Fruit fly (Drosophila melanogaster) whole organism, pupa: ENCODE data around the gene Mbs.

Source experiments
- CG10348 ChIP-seq: fragments of 200-800 bp; sonication (Bioruptor generic); IDR thresholded peaks from 2 replicates; pipeline ENCODE4 v1.3.6; 2022; ENCODE audit warnings: missing biosample characterization, missing genetic modification characterization
- CG12605 ChIP-seq: fragments of 200-800 bp; sonication (Bioruptor generic); IDR thresholded peaks from 2 replicates; pipeline ENCODE4 v1.3.6; 2022; ENCODE audit warnings: missing biosample characterization, missing genetic modification characterization
- CG13204 ChIP-seq: fragments of 200-800 bp; sonication (Bioruptor generic); optimal IDR thresholded peaks from 2 replicates; lab custom pipeline; 2018; ENCODE audit warnings: missing biosample characterization, mild to moderate bottlenecking, missing genetic modification characterization, moderate library complexity
- CG14655 ChIP-seq: fragments of 200-800 bp; sonication (Bioruptor generic); optimal IDR thresholded peaks from 3 replicates; lab custom pipeline; 2017; ENCODE audit warnings: mild to moderate bottlenecking, missing biosample characterization, missing genetic modification reagents, missing genetic modification characterization
- CG15710 ChIP-seq: fragments of 200-800 bp; sonication (Bioruptor generic); optimal IDR thresholded peaks from 2 replicates; lab custom pipeline; 2018; ENCODE audit warnings: missing biosample characterization, mild to moderate bottlenecking, missing genetic modification characterization, moderate library complexity
- CG17806 ChIP-seq: fragments of 200-800 bp; sonication (Bioruptor generic); optimal IDR thresholded peaks from 2 replicates; lab custom pipeline; 2018; ENCODE audit warnings: missing biosample characterization, mild to moderate bottlenecking, missing genetic modification characterization, moderate library complexity
- CG32121 ChIP-seq: fragments of 200-800 bp; sonication (Bioruptor generic); IDR thresholded peaks from 2 replicates; pipeline ENCODE4 v1.3.6; 2022; ENCODE audit warnings: missing biosample characterization, missing genetic modification characterization
- CG34367 ChIP-seq: fragments of 200-800 bp; sonication (Bioruptor generic); optimal IDR thresholded peaks from 2 replicates; lab custom pipeline; 2018; ENCODE audit warnings: missing biosample characterization, mild to moderate bottlenecking, missing genetic modification characterization
- CG4496 ChIP-seq: fragments of 200-800 bp; sonication (Bioruptor generic); IDR thresholded peaks from 3 replicates; pipeline ENCODE4 v1.3.6; 2022; ENCODE audit warnings: missing biosample characterization, missing genetic modification characterization
- CG8159 ChIP-seq: fragments of 200-800 bp; sonication (Bioruptor generic); optimal IDR thresholded peaks from 3 replicates; lab custom pipeline; 2018; ENCODE audit warnings: missing biosample characterization, mild to moderate bottlenecking, missing genetic modification characterization, moderate library complexity
- CG8301 ChIP-seq: fragments of 200-800 bp; sonication (Bioruptor generic); optimal IDR thresholded peaks from 2 replicates; lab custom pipeline; 2018; ENCODE audit warnings: missing biosample characterization, mild to moderate bottlenecking, missing genetic modification characterization
- CG9948 ChIP-seq: fragments of 200-800 bp; sonication (Bioruptor generic); optimal IDR thresholded peaks from 2 replicates; lab custom pipeline; 2018; ENCODE audit warnings: missing biosample characterization, mild to moderate bottlenecking, missing genetic modification characterization, moderate library complexity
- D1 ChIP-seq: fragments of 200-800 bp; sonication (Bioruptor generic); optimal IDR thresholded peaks from 2 replicates; lab custom pipeline; 2018; ENCODE audit warnings: missing biosample characterization, mild to moderate bottlenecking, missing genetic modification characterization, moderate library complexity
- EcR ChIP-seq: fragments of 200-800 bp; sonication (Bioruptor generic); optimal IDR thresholded peaks from 3 replicates; lab custom pipeline; 2019; ENCODE audit warnings: missing biosample characterization, missing genetic modification characterization, mild to moderate bottlenecking, moderate library complexity, missing genetic modification reagents
- Ets98B ChIP-seq: fragments of 200-800 bp; sonication (Bioruptor generic); IDR thresholded peaks from 2 replicates; pipeline ENCODE4 v1.3.6; 2022; ENCODE audit warnings: missing biosample characterization, missing genetic modification characterization
- Pif1A ChIP-seq: fragments of 200-800 bp; sonication (Bioruptor generic); optimal IDR thresholded peaks from 3 replicates; lab custom pipeline; 2016; ENCODE audit warnings: missing biosample characterization, missing genetic modification characterization
- Pif1B ChIP-seq: fragments of 200-800 bp; sonication (Bioruptor generic); optimal IDR thresholded peaks from 3 replicates; lab custom pipeline; 2016; ENCODE audit warnings: missing biosample characterization, missing genetic modification characterization
- Snoo ChIP-seq: fragments of 200-800 bp; sonication (Bioruptor generic); optimal IDR thresholded peaks from 3 replicates; lab custom pipeline; 2017; ENCODE audit warnings: missing biosample characterization, mild to moderate bottlenecking, missing genetic modification characterization, inconsistent platforms
- fd96Ca ChIP-seq: fragments of 200-800 bp; sonication (Bioruptor generic); IDR thresholded peaks from 3 replicates; pipeline ENCODE4 v1.3.6; 2022; ENCODE audit warnings: missing biosample characterization, missing genetic modification characterization
- gl ChIP-seq: fragments of 200-800 bp; sonication (Bioruptor generic); optimal IDR thresholded peaks from 2 replicates; lab custom pipeline; 2018; ENCODE audit warnings: missing biosample characterization, mild to moderate bottlenecking, missing genetic modification characterization
- rn ChIP-seq: fragments of 200-800 bp; sonication (Bioruptor generic); IDR thresholded peaks from 2 replicates; pipeline ENCODE4 v1.3.6; 2022; ENCODE audit warnings: missing biosample characterization, missing genetic modification characterization

The Mbs gene

dm6 chr3L:16028924-16029323 lies 22.8 kb upstream of the Mbs start:
- TF ChIP-seq CG13204 (GFP tag; lab: Kevin White, UChicago) (no peak), CG9948 (tag; lab: Kevin White, UChicago) (no peak), D1 (no peak), CG4496 (GFP tag; lab: Robert Waterston, UW) (no peak), EcR (GFP tag; lab: Kevin White, UChicago) (no peak), CG8301 (tag; lab: Kevin White, UChicago) (no peak), rn (no peak), CG12605 (GFP tag; lab: Robert Waterston, UW) (no peak)

- TF ChIP-seq CG4496 (GFP tag; lab: Robert Waterston, UW) (no peak), CG9948 (tag; lab: Kevin White, UChicago) (no peak), CG8301 (tag; lab: Kevin White, UChicago) (no peak), CG15710 (no peak), CG17806 (tag; lab: Kevin White, UChicago) (no peak), Pif1B (no peak), EcR (GFP tag; lab: Kevin White, UChicago) (no peak), CG8159 (tag; lab: Kevin White, UChicago) (no peak), CG10348 (no peak), CG12605 (GFP tag; lab: Robert Waterston, UW) (no peak), gl (no peak), CG34367 (tag; lab: Kevin White, UChicago) (no peak)
Measured at dm6 chr3L:16033090-16033828, 18.5 kb upstream of the Mbs start, which contains the start of the genes CG42717 and CG42716. CG42717 (minus strand) TSS chr3L:16033190. CG42716 (plus strand) TSS chr3L:16033778.

dm6 chr3L:16034224-16034623 lies 17.5 kb upstream of the Mbs start, which contains the start of gene CG42538:
CG42538 (plus strand) TSS chr3L:16034524.
- TF ChIP-seq Ets98B (GFP tag; lab: Robert Waterston, UW) (no peak), CG10348 (no peak), CG17806 (tag; lab: Kevin White, UChicago) (no peak), Pif1B (no peak), CG4496 (GFP tag; lab: Robert Waterston, UW) (no peak), CG14655 (GFP tag; lab: Kevin White, UChicago) (no peak), CG13204 (GFP tag; lab: Kevin White, UChicago) (no peak), Snoo (tag; lab: Kevin White, UChicago) (no peak), CG8301 (tag; lab: Kevin White, UChicago) (no peak), gl (no peak), fd96Ca (GFP tag; lab: Robert Waterston, UW) (no peak), CG12605 (GFP tag; lab: Robert Waterston, UW) (no peak), CG34367 (tag; lab: Kevin White, UChicago) (no peak), EcR (GFP tag; lab: Kevin White, UChicago) (no peak), CG32121 (GFP tag; lab: Robert Waterston, UW) (no peak), Pif1A (GFP tag; lab: Kevin White, UChicago) (no peak), rn (no peak), CG9948 (tag; lab: Kevin White, UChicago) (no peak)

dm6 chr3L:16035185-16035584 lies 16.6 kb upstream of the Mbs start, which contains the start of gene CG5895:
CG5895 (plus strand) TSS chr3L:16035485.
- no peak for TF ChIP-seq gl
- TF ChIP-seq Pif1B = no peak
- TF ChIP-seq CG14655 (GFP tag; lab: Kevin White, UChicago) = no peak
- TF ChIP-seq D1 = no peak
- TF ChIP-seq CG9948 (tag; lab: Kevin White, UChicago) = no peak
- no peak for TF ChIP-seq fd96Ca (GFP tag; lab: Robert Waterston, UW)
- TF ChIP-seq CG17806 (tag; lab: Kevin White, UChicago) = no peak
- no peak for TF ChIP-seq CG4496 (GFP tag; lab: Robert Waterston, UW)
- TF ChIP-seq CG15710 = no peak
- TF ChIP-seq CG12605 (GFP tag; lab: Robert Waterston, UW) = no peak
- no peak for TF ChIP-seq Ets98B (GFP tag; lab: Robert Waterston, UW)

- no peak for TF ChIP-seq EcR (GFP tag; lab: Kevin White, UChicago)
- TF ChIP-seq gl = peak; percentile 59
- TF ChIP-seq fd96Ca (GFP tag; lab: Robert Waterston, UW) = peak; percentile 80
- peak; percentile 70 for TF ChIP-seq CG17806 (tag; lab: Kevin White, UChicago)
- peak; percentile 49 for TF ChIP-seq Pif1B
- no peak for TF ChIP-seq CG10348
- peak; percentile 80 for TF ChIP-seq CG8301 (tag; lab: Kevin White, UChicago)
- peak; percentile 82 for TF ChIP-seq Pif1A (GFP tag; lab: Kevin White, UChicago)
- TF ChIP-seq Ets98B (GFP tag; lab: Robert Waterston, UW) = peak; percentile 90
- peak; percentile 65 for TF ChIP-seq CG34367 (tag; lab: Kevin White, UChicago)
- peak; percentile 76 for TF ChIP-seq CG14655 (GFP tag; lab: Kevin White, UChicago)
- TF ChIP-seq CG12605 (GFP tag; lab: Robert Waterston, UW) = peak; percentile 86
- peak; percentile 70 for TF ChIP-seq CG32121 (GFP tag; lab: Robert Waterston, UW)
- peak; percentile 62 for TF ChIP-seq CG9948 (tag; lab: Kevin White, UChicago)
- peak; percentile 8 for TF ChIP-seq CG13204 (GFP tag; lab: Kevin White, UChicago)
- TF ChIP-seq CG4496 (GFP tag; lab: Robert Waterston, UW) = peak; percentile 90
- TF ChIP-seq D1 = peak; percentile 61
- peak; percentile 75 for TF ChIP-seq Snoo (tag; lab: Kevin White, UChicago)
- peak; percentile 70 for TF ChIP-seq CG8159 (tag; lab: Kevin White, UChicago)
- TF ChIP-seq CG15710 = peak; percentile 65
- TF ChIP-seq rn = peak; percentile 57; the same call in 1 of the 2 replicates
Measured at dm6 chr3L:16037048-16037477, 14.7 kb upstream of the Mbs start.
